Worm (Caenorhabditis elegans) whole organism, L4/young adult: ENCODE measurements around the gene slcr-46.1.

Experiments
- W03F9.2 ChIP-seq: fragments of 150-350 bp; optimal IDR thresholded peaks from 2 replicates; lab custom pipeline; 2014; ENCODE audit warnings: missing biosample characterization, missing genetic modification characterization
- him-1 ChIP-seq: sonication (generic microtip); optimal IDR thresholded peaks from 2 replicates; lab custom pipeline; 2016; ENCODE audit warnings: missing genotype, missing genetic modification reagents, missing genetic modification characterization, missing compliant biosample characterization

DNA sequence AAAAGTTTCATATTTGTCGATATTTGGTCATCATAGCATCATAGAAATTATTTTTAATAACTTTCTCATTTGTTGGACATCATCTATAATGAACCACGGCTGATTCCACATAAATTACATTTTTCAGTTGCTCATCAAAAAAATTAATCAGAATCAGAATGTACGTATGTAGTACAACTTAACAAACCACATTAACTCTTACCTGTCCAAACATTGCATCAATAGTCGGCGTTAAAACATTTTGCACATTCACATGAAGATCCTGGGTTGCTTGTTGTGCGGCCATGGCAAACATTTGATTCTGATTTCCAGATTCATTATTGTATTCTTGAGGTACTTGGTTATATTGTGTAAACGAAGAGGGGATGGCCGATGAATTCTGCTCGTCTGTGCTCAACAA is 26.1 kb downstream of the slcr-46.1 start:
- TF ChIP-seq W03F9.2 (tag; lab: Kevin White, UChicago), result no peak
- TF ChIP-seq him-1, result no peak
